Worm (Caenorhabditis elegans): ENCODE measurements around the gene pfd-5.

The pfd-5 gene

ce11 chrIII:7232782-7233181 is 34.1 kb upstream of the pfd-5 start, which contains the start of gene adr-2:
Gene adr-2, minus strand, starts transcription at chrIII:7232882.
- TF ChIP-seq eor-1 (tag; optimal IDR thresholded peaks at IDR 0.05) (no peak), fkh-2 (tag; optimal IDR thresholded peaks at IDR 0.05) (no peak)

- TF ChIP-seq hmg-11 (tag; optimal IDR thresholded peaks at IDR 0.05), result no peak
- TF ChIP-seq nhr-12 (tag; optimal IDR thresholded peaks at IDR 0.05), result no peak
- no peak for TF ChIP-seq unc-62 (GFP tag; optimal IDR thresholded peaks at IDR 0.05)
- TF ChIP-seq aly-2 (tag; optimal IDR thresholded peaks at IDR 0.05), result no peak
- no peak for TF ChIP-seq nhr-28 (tag; optimal IDR thresholded peaks at IDR 0.05)
- TF ChIP-seq elt-1 (tag; optimal IDR thresholded peaks at IDR 0.05), result no peak
- TF ChIP-seq ztf-11 (tag; optimal IDR thresholded peaks at IDR 0.05), result no peak
- TF ChIP-seq nhr-76 (tag; optimal IDR thresholded peaks at IDR 0.05), result no peak
- no peak for TF ChIP-seq lin-15B (tag; optimal IDR thresholded peaks at IDR 0.05)
- TF ChIP-seq unc-39 (tag; optimal IDR thresholded peaks at IDR 0.05), result no peak
- TF ChIP-seq ama-1 (optimal IDR thresholded peaks at IDR 0.05), result no peak
- TF ChIP-seq elt-3 (tag; optimal IDR thresholded peaks at IDR 0.05), result no peak
- TF ChIP-seq ceh-28 (tag; optimal IDR thresholded peaks at IDR 0.05), result no peak
- no peak for TF ChIP-seq mdl-1 (tag; optimal IDR thresholded peaks at IDR 0.05)
- TF ChIP-seq snpc-4 (tag; optimal IDR thresholded peaks at IDR 0.05), result no peak
- no peak for TF ChIP-seq ztf-4 (tag; optimal IDR thresholded peaks at IDR 0.05)
- TF ChIP-seq lin-39 (tag; optimal IDR thresholded peaks at IDR 0.05), result no peak
- no peak for TF ChIP-seq fkh-2 (tag; optimal IDR thresholded peaks at IDR 0.05)
These were observed 32.2 kb upstream of the pfd-5 start, which contains the start of gene R151.10 for ce11 chrIII:7230841-7231240. Gene R151.10, minus strand, starts transcription at chrIII:7230941.

- TF ChIP-seq ZK546.5 (tag; optimal IDR thresholded peaks at IDR 0.05) (no peak), nhr-12 (tag; optimal IDR thresholded peaks at IDR 0.05) (no peak), R02D3.7 (tag; optimal IDR thresholded peaks at IDR 0.05) (no peak), nhr-11 (tag; optimal IDR thresholded peaks at IDR 0.05) (no peak), egl-27 (tag; optimal IDR thresholded peaks at IDR 0.05) (no peak), nhr-77 (tag; optimal IDR thresholded peaks at IDR 0.05) (no peak), eor-1 (tag; optimal IDR thresholded peaks at IDR 0.05) (no peak), aly-2 (tag; optimal IDR thresholded peaks at IDR 0.05) (no peak), elt-2 (tag; optimal IDR thresholded peaks at IDR 0.05) (no peak), skn-1 (tag; optimal IDR thresholded peaks at IDR 0.05) (no peak), ceh-9 (tag; optimal IDR thresholded peaks at IDR 0.05) (no peak), tbx-2 (tag; optimal IDR thresholded peaks at IDR 0.05) (no peak), fos-1 (tag; optimal IDR thresholded peaks at IDR 0.05) (no peak), elt-3 (tag; optimal IDR thresholded peaks at IDR 0.05) (no peak), ceh-82 (tag; optimal IDR thresholded peaks at IDR 0.05) (no peak), daf-12 (tag; optimal IDR thresholded peaks at IDR 0.05) (no peak), ztf-4 (tag; optimal IDR thresholded peaks at IDR 0.05) (no peak)
These were observed 31.0 kb upstream of the pfd-5 start, which contains the start of gene R151.8 for ce11 chrIII:7229687-7230086. Gene R151.8, minus strand, starts transcription at chrIII:7229787.

ce11 chrIII:7226607-7227006 is 27.9 kb upstream of the pfd-5 start, which contains the start of gene hsp-75:
Gene hsp-75, minus strand, starts transcription at chrIII:7226707.
- no peak for TF ChIP-seq unc-39 (tag; optimal IDR thresholded peaks at IDR 0.05)

- no peak for TF ChIP-seq nhr-11 (tag; optimal IDR thresholded peaks at IDR 0.05)
- TF ChIP-seq elt-3 (tag; optimal IDR thresholded peaks at IDR 0.05), result no peak
- TF ChIP-seq egl-27 (tag; optimal IDR thresholded peaks at IDR 0.05), result no peak
- TF ChIP-seq jun-1 (tag; optimal IDR thresholded peaks at IDR 0.05), result no peak
These were observed 24.3 kb upstream of the pfd-5 start, which contains the start of gene der-2 for ce11 chrIII:7223029-7223428. Gene der-2, minus strand, starts transcription at chrIII:7223129.

- TF ChIP-seq nhr-43 (tag; optimal IDR thresholded peaks at IDR 0.05; ENCODE audit: poor library complexity, severe bottlenecking) (no peak), eor-1 (tag; optimal IDR thresholded peaks at IDR 0.05) (no peak), elt-1 (tag; optimal IDR thresholded peaks at IDR 0.05) (no peak), elt-2 (tag; optimal IDR thresholded peaks at IDR 0.05) (no peak), mml-1 (tag; optimal IDR thresholded peaks at IDR 0.05) (no peak), ceh-9 (tag; optimal IDR thresholded peaks at IDR 0.05) (no peak), lsy-12 (tag; optimal IDR thresholded peaks at IDR 0.05) (no peak), nhr-28 (tag; optimal IDR thresholded peaks at IDR 0.05) (no peak), lin-39 (tag; optimal IDR thresholded peaks at IDR 0.05) (no peak), ama-1 (optimal IDR thresholded peaks at IDR 0.05) (no peak), nfya-1 (tag; optimal IDR thresholded peaks at IDR 0.05; ENCODE audit: insufficient read depth) (no peak), pqm-1 (tag; optimal IDR thresholded peaks at IDR 0.05) (no peak), unc-62 (GFP tag; optimal IDR thresholded peaks at IDR 0.05) (no peak), ztf-4 (tag; optimal IDR thresholded peaks at IDR 0.05) (no peak), nhr-11 (tag; optimal IDR thresholded peaks at IDR 0.05) (no peak), ztf-11 (tag; optimal IDR thresholded peaks at IDR 0.05) (no peak), sea-2 (GFP tag; optimal IDR thresholded peaks at IDR 0.05) (no peak), ceh-16 (tag; optimal IDR thresholded peaks at IDR 0.05) (no peak)
These were observed 22.4 kb upstream of the pfd-5 start for ce11 chrIII:7221103-7221502.

Data from whole organism, L3 larva.